Fruit fly (Drosophila melanogaster): ENCODE results near the gene Grp170.

Gene Grp170

DNA sequence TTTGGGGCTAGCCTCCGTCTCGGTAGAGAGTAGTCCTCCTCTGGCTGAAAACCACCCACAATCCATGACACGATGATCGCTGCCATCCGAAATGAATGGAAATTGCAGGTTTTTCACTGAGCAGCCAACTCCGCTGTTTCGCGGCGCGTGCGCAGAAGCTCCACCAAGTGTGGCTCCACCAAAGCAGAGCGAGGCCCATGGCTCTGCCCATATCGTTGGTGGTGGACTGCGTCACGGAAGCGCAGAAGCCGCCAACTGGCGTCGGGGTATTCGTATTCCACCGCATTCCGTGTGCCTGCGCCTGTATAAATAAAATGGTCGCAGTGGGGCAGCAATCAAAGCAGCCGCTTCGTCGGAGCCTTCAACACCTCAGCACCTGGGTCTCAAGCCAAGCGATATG, 51.4 kb downstream of the Grp170 start, which contains the start of gene CG14052:
Gene CG14052 (plus strand): TSS at position 301 of the 400 bp plus-strand sequence.
- peak; percentile 16 for TF ChIP-seq Med (GFP tag)
- TF ChIP-seq ewg (GFP tag; optimal IDR thresholded peaks at IDR 0.05), result peak; percentile 19
- no peak for TF ChIP-seq CG34376 (GFP tag; optimal IDR thresholded peaks at IDR 0.05)

dm6 chrX:2222181-2222790, 52.6 kb downstream of the Grp170 start, which contains the start of gene Vinc:
Vinc (minus strand) TSS chrX:2222567.
- TF ChIP-seq dimm (GFP tag; IDR thresholded peaks at IDR 0.05) (no peak), CG17829 (tag; optimal IDR thresholded peaks at IDR 0.05) (peak; percentile 89), tx (GFP tag; optimal IDR thresholded peaks at IDR 0.05) (peak; percentile 73), caup (GFP tag; optimal IDR thresholded peaks at IDR 0.05; ENCODE audit: severe bottlenecking) (peak; percentile 93), Sry-δ (GFP tag; optimal IDR thresholded peaks at IDR 0.05) (peak; percentile 55), CG18476 (GFP tag; optimal IDR thresholded peaks at IDR 0.05) (peak; percentile 78), br (optimal IDR thresholded peaks at IDR 0.05) (no peak), pfk (GFP tag; optimal IDR thresholded peaks at IDR 0.05) (no peak), CG31388 (GFP tag; optimal IDR thresholded peaks at IDR 0.05) (peak; percentile 51), jing (GFP tag; optimal IDR thresholded peaks at IDR 0.05) (no peak), Stat92E (GFP tag; optimal IDR thresholded peaks at IDR 0.05) (peak in 1 of 3 experiments; percentile 42), ewg (GFP tag; optimal IDR thresholded peaks at IDR 0.05) (peak; percentile 63), row (GFP tag; IDR thresholded peaks at IDR 0.05) (peak; percentile 98), CG10654 (GFP tag; optimal IDR thresholded peaks at IDR 0.05) (peak; percentile 85), sd (tag; optimal IDR thresholded peaks at IDR 0.05) (peak; percentile 40), sqz (GFP tag; optimal IDR thresholded peaks at IDR 0.05) (peak; percentile 82), MTF-1 (GFP tag; optimal IDR thresholded peaks at IDR 0.05; ENCODE audit: borderline replicate concordance) (peak; percentile 48), CG6254 (GFP tag; optimal IDR thresholded peaks at IDR 0.05) (peak; percentile 79), CG12942 (GFP tag; optimal IDR thresholded peaks at IDR 0.05) (peak; percentile 67), CG9932 (GFP tag; IDR thresholded peaks at IDR 0.05) (peak; percentile 90), crc (GFP tag; optimal IDR thresholded peaks at IDR 0.05) (peak; percentile 79), gro (GFP tag; optimal IDR thresholded peaks at IDR 0.05) (peak; percentile 66), pzg (GFP tag; optimal IDR thresholded peaks at IDR 0.05) (peak; percentile 42), dpn (GFP tag; optimal IDR thresholded peaks at IDR 0.05) (peak; percentile 79 to 89), C15 (GFP tag; IDR thresholded peaks at IDR 0.05) (0 out of 3 replicates have a peak, but pooled peaks have one; percentile 30), Rx (GFP tag; IDR thresholded peaks at IDR 0.05) (peak; percentile 73), fd102C (GFP tag; optimal IDR thresholded peaks at IDR 0.05) (no peak), Dref (GFP tag; IDR thresholded peaks at IDR 0.05) (peak; percentile 85), CG9609 (GFP tag; optimal IDR thresholded peaks at IDR 0.05) (peak; percentile 50), pum (GFP tag; optimal IDR thresholded peaks at IDR 0.05) (peak; percentile 87), CG11093 (GFP tag; IDR thresholded peaks at IDR 0.05) (peak; percentile 80), croc (GFP tag; conservative IDR thresholded peaks at IDR 0.05) (peak; percentile 75), H15 (GFP tag; IDR thresholded peaks at IDR 0.05) (peak; percentile 68; the same call in 2 of the 3 replicates), CG13775 (GFP tag; optimal IDR thresholded peaks at IDR 0.05) (peak; percentile 77), fru (optimal IDR thresholded peaks at IDR 0.05) (no peak), CkIIα-i1 (GFP tag; IDR thresholded peaks at IDR 0.05) (0 out of 2 replicates have a peak, but pooled peaks have one; percentile 46), kni (GFP tag; optimal IDR thresholded peaks at IDR 0.05) (peak; percentile 90), Opbp (GFP tag; IDR thresholded peaks at IDR 0.05; ENCODE audit: partially characterized antibody) (peak; percentile 40; the same call in 2 of the 3 replicates), crp (GFP tag; optimal IDR thresholded peaks at IDR 0.05) (peak in 1 of 2 experiments; percentile 1), CG4404 (GFP tag; IDR thresholded peaks at IDR 0.05) (peak; percentile 70), TFAM (GFP tag; optimal IDR thresholded peaks at IDR 0.05) (peak; percentile 8), CG6765 (GFP tag; optimal IDR thresholded peaks at IDR 0.05) (peak; percentile 88), sisA (GFP tag; IDR thresholded peaks at IDR 0.05) (peak; percentile 82), Tbp (GFP tag; optimal IDR thresholded peaks at IDR 0.05) (no peak), ara (GFP tag; IDR thresholded peaks at IDR 0.05) (no peak), CG11695 (GFP tag; IDR thresholded peaks at IDR 0.05) (peak; percentile 94)

Data from whole organism, embryonic.